Fruit fly (Drosophila melanogaster) S2 (cell line): ENCODE data around the gene ringer.

Experiments
- CG8478 ChIP-seq: fragments of >200 bp; optimal IDR thresholded peaks from 2 replicates; lab custom pipeline; 2018
- CTCF ChIP-seq, 2 experiments: fragments of >200 bp; optimal IDR thresholded peaks; 2 replicates each; lab custom pipeline; 2018

- no peak for TF ChIP-seq CG8478 (lab: Kevin White, UChicago)
- no peak for TF ChIP-seq CTCF (optimal IDR thresholded peaks at IDR 0.05; lab: Kevin White, UChicago)
Measured at dm6 chr3L:16339873-16340272, 19.4 kb downstream of the ringer start.
